Fruit fly (Drosophila melanogaster) whole organism, adult: ENCODE results near the gene CG5681.

Experiments
- CG11617 ChIP-seq: fragments of 200-800 bp; sonication (Bioruptor generic); optimal IDR thresholded peaks from 2 replicates; lab custom pipeline; 2017; ENCODE audit warnings: mild to moderate bottlenecking, missing biosample characterization, missing genetic modification reagents, missing genetic modification characterization
- CG12768 ChIP-seq: fragments of 200-800 bp; sonication (Bioruptor generic); optimal IDR thresholded peaks from 2 replicates; lab custom pipeline; 2017; ENCODE audit warnings: missing biosample characterization, missing genetic modification characterization, mild to moderate bottlenecking, moderate library complexity, missing genetic modification reagents
- CG14711 ChIP-seq: fragments of 200-800 bp; sonication (Bioruptor generic); optimal IDR thresholded peaks from 2 replicates; lab custom pipeline; 2018; ENCODE audit warnings: missing biosample characterization, mild to moderate bottlenecking, missing genetic modification characterization, moderate library complexity
- CG1620 ChIP-seq: fragments of 200-800 bp; sonication (Bioruptor generic); optimal IDR thresholded peaks from 2 replicates; lab custom pipeline; 2016; ENCODE audit warnings: missing biosample characterization, missing genetic modification characterization
- CG33017 ChIP-seq: fragments of 200-800 bp; sonication (Bioruptor generic); optimal IDR thresholded peaks from 2 replicates; lab custom pipeline; 2018; ENCODE audit warnings: missing biosample characterization, mild to moderate bottlenecking, missing genetic modification characterization, moderate library complexity
- CG5204 ChIP-seq: fragments of 200-800 bp; sonication (Bioruptor generic); optimal IDR thresholded peaks from 2 replicates; lab custom pipeline; 2016; ENCODE audit warnings: missing biosample characterization, missing genetic modification characterization
- CG7045 ChIP-seq: fragments of 200-800 bp; sonication (Bioruptor generic); optimal IDR thresholded peaks from 2 replicates; lab custom pipeline; 2017; ENCODE audit warnings: missing biosample characterization, mild to moderate bottlenecking, missing genetic modification characterization
- CG7101 ChIP-seq: fragments of 200-800 bp; sonication (Bioruptor generic); optimal IDR thresholded peaks from 2 replicates; lab custom pipeline; 2018; ENCODE audit warnings: missing biosample characterization, mild to moderate bottlenecking, missing genetic modification characterization, moderate library complexity
- Clk ChIP-seq: fragments of 200-800 bp; sonication (Bioruptor generic); optimal IDR thresholded peaks from 2 replicates; lab custom pipeline; 2017; ENCODE audit warnings: missing biosample characterization, missing genetic modification characterization
- Crg-1 ChIP-seq: fragments of 200-800 bp; sonication (Bioruptor generic); optimal IDR thresholded peaks from 2 replicates; lab custom pipeline; 2016; ENCODE audit warnings: missing biosample characterization, missing genetic modification characterization
- Hr96 ChIP-seq: fragments of 200-800 bp; sonication (Bioruptor generic); optimal IDR thresholded peaks from 2 replicates; lab custom pipeline; 2016; ENCODE audit warnings: missing biosample characterization, missing genetic modification characterization
- Mnt ChIP-seq: fragments of 200-800 bp; sonication (Bioruptor generic); optimal IDR thresholded peaks from 2 replicates; lab custom pipeline; 2016; ENCODE audit warnings: missing biosample characterization, mild to moderate bottlenecking, missing genetic modification characterization
- bab1 ChIP-seq: fragments of 200-800 bp; sonication (Bioruptor generic); optimal IDR thresholded peaks from 3 replicates; lab custom pipeline; 2019; ENCODE audit warnings: missing biosample characterization, mild to moderate bottlenecking, missing genetic modification characterization, moderate library complexity
- cic ChIP-seq: fragments of 200-800 bp; sonication (Bioruptor generic); optimal IDR thresholded peaks from 2 replicates; lab custom pipeline; 2017; ENCODE audit warnings: missing biosample characterization, mild to moderate bottlenecking, missing genetic modification characterization, moderate library complexity
- cnc ChIP-seq, 2 experiments: fragments of >200 bp; optimal IDR thresholded peaks; 2 replicates each; lab custom pipeline; 2017
- kay ChIP-seq: fragments of 200-800 bp; sonication (Bioruptor generic); peaks from one replicate; lab custom pipeline; 2016; ENCODE audit warnings: missing biosample characterization, missing genetic modification characterization, borderline replicate concordance
- ovo ChIP-seq: fragments of 200-800 bp; sonication (Bioruptor generic); optimal IDR thresholded peaks from 2 replicates; lab custom pipeline; 2016; ENCODE audit warnings: missing biosample characterization, missing genetic modification characterization
- pad ChIP-seq: fragments of 200-800 bp; sonication (Bioruptor generic); optimal IDR thresholded peaks from 3 replicates; lab custom pipeline; 2017; ENCODE audit warnings: missing biosample characterization, missing genetic modification characterization, mild to moderate bottlenecking, moderate library complexity, missing genetic modification reagents
- tj ChIP-seq: fragments of 200-800 bp; sonication (Bioruptor generic); optimal IDR thresholded peaks from 3 replicates; lab custom pipeline; 2017; ENCODE audit warnings: missing biosample characterization, mild to moderate bottlenecking, missing genetic modification characterization, moderate library complexity
- toe ChIP-seq: fragments of 200-800 bp; sonication (Bioruptor generic); optimal IDR thresholded peaks from 2 replicates; lab custom pipeline; 2016; ENCODE audit warnings: missing biosample characterization, missing genetic modification characterization

Gene CG5681

DNA sequence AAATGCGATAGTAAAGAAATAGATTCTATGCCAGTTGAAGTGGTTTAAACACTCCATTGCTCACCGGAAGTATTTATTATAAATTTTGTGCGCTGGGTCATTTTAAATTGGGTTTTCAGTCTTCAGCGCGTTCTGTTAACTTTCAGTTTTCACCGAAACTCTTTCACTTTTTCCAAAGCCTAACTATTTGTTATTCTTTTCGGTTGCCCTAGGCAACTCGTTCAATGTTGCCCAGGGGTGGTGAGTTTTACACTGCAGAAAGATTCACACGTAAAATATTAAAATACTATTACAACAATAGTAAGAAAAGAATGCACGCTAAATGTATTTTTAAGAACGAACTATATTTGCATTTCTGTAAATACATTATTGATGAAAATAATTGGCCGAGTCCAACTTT lies 3.8 kb upstream of the CG5681 start, which contains the start of gene btv:
Gene btv (minus strand): TSS at position 101 of the 400 bp plus-strand sequence.
- TF ChIP-seq pad (GFP tag; lab: Kevin White, UChicago): no peak
- TF ChIP-seq cic: no peak
- no peak for TF ChIP-seq Mnt (GFP tag; lab: Kevin White, UChicago)
- TF ChIP-seq Clk: no peak

DNA sequence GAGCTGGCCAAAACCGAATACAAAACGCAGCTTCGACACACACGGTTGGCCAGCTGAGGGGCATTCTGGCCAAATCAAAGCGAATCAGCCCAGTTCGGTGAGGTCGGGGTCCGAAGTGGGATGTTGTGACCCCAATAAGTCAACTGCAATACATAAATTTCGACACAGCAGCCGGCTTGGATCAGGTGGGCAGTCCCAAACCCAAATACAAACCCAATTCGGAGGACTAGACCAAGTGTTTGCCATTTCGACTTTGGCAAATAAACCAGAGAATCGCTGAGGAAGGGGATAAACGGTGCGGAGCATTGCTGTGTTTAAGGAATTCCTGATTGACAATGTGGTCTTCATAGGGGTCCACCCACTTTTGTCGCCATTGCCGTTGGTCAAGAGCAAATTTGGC lies 2.8 kb downstream of the CG5681 start:
- no peak for TF ChIP-seq Clk
- TF ChIP-seq CG14711 (tag; lab: Kevin White, UChicago): no peak
- no peak for TF ChIP-seq CG1620 (GFP tag; lab: Kevin White, UChicago)
- TF ChIP-seq bab1 (GFP tag; lab: Kevin White, UChicago): no peak
- TF ChIP-seq CG11617 (GFP tag; lab: Kevin White, UChicago): no peak
- no peak for TF ChIP-seq cic
- no peak for TF ChIP-seq Hr96 (GFP tag; lab: Kevin White, UChicago)
- TF ChIP-seq CG7045: no peak

DNA sequence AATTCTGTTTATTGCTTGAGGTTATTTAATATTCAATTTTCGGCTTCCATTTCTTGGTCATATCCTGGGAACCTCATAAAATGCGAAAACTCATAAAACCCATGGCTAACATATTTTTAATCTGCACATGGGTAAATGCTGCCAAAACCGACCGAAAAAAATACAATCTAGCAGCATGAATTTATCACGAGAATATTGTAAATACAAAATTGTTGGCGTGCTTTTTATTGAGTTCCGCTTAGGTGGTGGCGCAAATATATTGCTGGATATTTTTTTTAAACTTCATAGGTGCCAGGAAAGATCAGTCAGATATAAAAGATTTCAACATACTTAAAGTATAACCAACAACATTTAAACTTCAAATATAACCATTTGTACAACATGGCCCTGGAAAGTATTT lies 3.9 kb downstream of the CG5681 start, which contains the start of gene Prosbeta5R2:
Gene Prosbeta5R2 (plus strand): TSS at position 301 of the 400 bp plus-strand sequence.
- no peak for TF ChIP-seq pad (GFP tag; lab: Kevin White, UChicago)
- TF ChIP-seq CG7101 (tag; lab: Kevin White, UChicago): no peak

DNA sequence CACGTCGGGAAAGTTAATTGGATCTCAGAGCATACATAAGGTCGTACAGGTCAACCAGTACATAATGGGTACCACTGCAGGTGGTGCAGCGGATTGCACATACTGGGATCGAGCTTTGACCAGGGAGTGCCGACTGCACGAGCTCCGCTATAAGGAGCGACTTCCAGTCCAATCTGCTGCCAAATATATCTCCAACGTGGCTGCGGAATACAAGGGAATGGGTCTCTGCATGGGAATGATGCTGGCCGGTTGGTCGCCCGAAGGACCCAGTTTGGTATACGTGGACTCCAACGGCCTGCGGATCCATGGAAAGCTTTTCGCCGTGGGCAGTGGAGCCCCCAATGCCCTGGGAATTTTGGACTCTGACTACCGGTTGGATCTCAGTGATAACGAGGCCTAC lies 4.6 kb downstream of the CG5681 start:
- TF ChIP-seq CG5204 (GFP tag; lab: Kevin White, UChicago): no peak
- no peak for TF ChIP-seq cnc (optimal IDR thresholded peaks at IDR 0.05; lab: Kevin White, UChicago)
- TF ChIP-seq bab1 (GFP tag; lab: Kevin White, UChicago): no peak
- no peak for TF ChIP-seq CG1620 (GFP tag; lab: Kevin White, UChicago)
- no peak for TF ChIP-seq CG7045
- no peak for TF ChIP-seq pad (GFP tag; lab: Kevin White, UChicago)
- TF ChIP-seq CG14711 (tag; lab: Kevin White, UChicago): no peak
- TF ChIP-seq ovo (GFP tag; lab: Kevin White, UChicago): no peak
- TF ChIP-seq Crg-1 (GFP tag; lab: Kevin White, UChicago): no peak
- no peak for TF ChIP-seq CG11617 (GFP tag; lab: Kevin White, UChicago)
- TF ChIP-seq toe: no peak
- no peak for TF ChIP-seq CG7101 (tag; lab: Kevin White, UChicago)

- no peak for TF ChIP-seq CG7045
Observed at dm6 chr2L:18002149-18002548, 15.9 kb downstream of the CG5681 start.

- TF ChIP-seq CG12768 (GFP tag; lab: Kevin White, UChicago) (no peak), CG11617 (GFP tag; lab: Kevin White, UChicago) (no peak), cnc (optimal IDR thresholded peaks at IDR 0.05; lab: Kevin White, UChicago) (no peak)
Observed at dm6 chr2L:18003028-18003836, 17.0 kb downstream of the CG5681 start.

DNA sequence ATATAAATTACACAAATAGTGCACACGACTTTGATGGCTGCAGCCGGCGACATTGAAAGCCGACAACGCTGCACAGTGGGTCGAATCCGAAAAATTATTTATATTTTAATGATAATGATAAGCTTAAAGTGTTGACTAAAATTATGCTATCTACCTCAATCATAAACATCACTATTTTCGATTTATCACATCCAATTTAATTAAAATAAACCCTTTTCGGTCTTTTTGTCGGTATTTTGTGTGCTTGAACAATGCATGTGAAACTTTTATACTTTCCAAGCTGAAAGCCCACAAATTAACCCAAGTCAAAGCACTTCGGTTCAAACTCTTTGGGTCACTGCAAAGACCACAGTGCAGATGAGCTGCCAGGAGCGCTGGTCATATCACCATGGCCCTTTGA lies 19.3 kb downstream of the CG5681 start:
- TF ChIP-seq CG1620 (GFP tag; lab: Kevin White, UChicago): no peak
- TF ChIP-seq ovo (GFP tag; lab: Kevin White, UChicago): no peak
- TF ChIP-seq bab1 (GFP tag; lab: Kevin White, UChicago): no peak
- no peak for TF ChIP-seq CG12768 (GFP tag; lab: Kevin White, UChicago)
- no peak for TF ChIP-seq Mnt (GFP tag; lab: Kevin White, UChicago)
- TF ChIP-seq tj (GFP tag; lab: Kevin White, UChicago): no peak
- no peak for TF ChIP-seq Crg-1 (GFP tag; lab: Kevin White, UChicago)
- no peak for TF ChIP-seq CG7101 (tag; lab: Kevin White, UChicago)
- no peak for TF ChIP-seq kay (GFP tag; lab: Kevin White, UChicago)
- no peak for TF ChIP-seq CG11617 (GFP tag; lab: Kevin White, UChicago)
- TF ChIP-seq CG14711 (tag; lab: Kevin White, UChicago): no peak
- no peak for TF ChIP-seq CG33017
- TF ChIP-seq cnc (optimal IDR thresholded peaks at IDR 0.05; lab: Kevin White, UChicago): no peak
- no peak for TF ChIP-seq Clk
- TF ChIP-seq Hr96 (GFP tag; lab: Kevin White, UChicago): no peak
- no peak for TF ChIP-seq CG7045
- TF ChIP-seq toe: no peak

DNA sequence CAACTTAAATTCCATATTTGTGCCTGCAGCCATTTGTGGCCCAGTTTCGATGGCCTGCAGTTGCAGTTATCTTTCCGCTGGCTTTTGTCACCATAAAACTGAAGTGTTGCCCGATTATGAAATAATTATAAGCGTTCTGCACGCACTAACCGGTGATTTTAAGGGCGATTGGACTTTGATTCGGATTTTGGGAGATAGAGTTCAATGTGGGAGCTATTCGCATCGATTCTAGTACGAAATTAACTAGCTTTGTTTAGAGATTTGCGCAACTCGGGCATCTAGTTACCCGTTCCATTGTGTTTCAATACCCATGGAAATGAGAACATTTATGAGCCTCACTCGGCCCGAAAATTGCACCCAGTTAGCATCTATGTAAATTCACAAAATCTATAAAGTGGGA lies 20.1 kb downstream of the CG5681 start, which contains the start of gene CG5693:
Gene CG5693 (plus strand): TSS at position 301 of the 400 bp plus-strand sequence.
- TF ChIP-seq toe (no peak), CG11617 (GFP tag; lab: Kevin White, UChicago) (no peak), CG5204 (GFP tag; lab: Kevin White, UChicago) (no peak), CG7101 (tag; lab: Kevin White, UChicago) (no peak), cic (no peak)
